Worm (Caenorhabditis elegans) whole organism, dauer: Measurements from ENCODE around the gene F22F4.5.

Experiments
- unc-62 ChIP-seq: sonication (generic microtip); optimal IDR thresholded peaks from 2 replicates; lab custom pipeline; 2017; ENCODE audit warnings: missing biosample characterization, missing genetic modification reagents, missing genetic modification characterization

Gene F22F4.5

ce11 chrX:5992770-5993169, at the start of gene F22F4.5:
Gene F22F4.5 (minus strand): TSS chrX:5992870.
- no peak for TF ChIP-seq unc-62 (GFP tag; lab: Kevin White, UChicago)

ce11 chrX:6041995-6042481, 49.4 kb upstream of the F22F4.5 start:
- TF ChIP-seq unc-62 (GFP tag; lab: Kevin White, UChicago) = no peak

- no peak for TF ChIP-seq unc-62 (GFP tag; lab: Kevin White, UChicago)
These were observed 48.4 kb upstream of the F22F4.5 start for ce11 chrX:6041094-6041441.

DNA sequence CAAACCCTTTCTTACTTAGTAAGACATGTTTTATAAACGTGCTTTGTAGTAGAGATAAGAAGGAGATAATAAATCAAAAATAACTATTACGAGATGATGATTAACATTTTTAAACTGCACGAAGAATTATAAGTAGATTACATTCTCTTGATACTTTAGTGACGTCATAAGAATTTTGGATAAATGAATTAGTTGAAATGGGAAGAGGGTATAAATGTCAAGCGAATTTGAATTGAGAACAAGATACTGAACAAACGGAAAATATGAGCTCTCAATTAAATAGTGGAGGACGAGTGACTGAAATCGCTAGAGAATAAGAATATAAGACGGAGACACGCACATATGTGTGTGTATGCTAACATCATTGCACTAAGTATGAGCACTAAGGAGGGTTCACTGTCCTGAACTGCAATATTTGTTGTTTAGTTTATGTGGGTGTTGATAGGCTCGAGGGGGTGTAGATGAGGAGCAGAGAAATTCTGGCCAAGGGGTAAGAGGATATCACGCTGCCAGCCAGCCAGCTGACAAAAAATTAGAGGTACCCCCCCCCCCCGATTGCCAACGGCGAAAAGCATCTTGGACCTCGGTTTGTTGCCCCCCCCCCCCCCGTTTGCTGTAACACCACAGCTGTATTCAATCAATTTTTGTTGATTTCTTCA, 47.9 kb upstream of the F22F4.5 start:
- TF ChIP-seq unc-62 (GFP tag; lab: Kevin White, UChicago) = no peak

- TF ChIP-seq unc-62 (GFP tag; lab: Kevin White, UChicago) = no peak
These were observed 46.9 kb upstream of the F22F4.5 start, which contains the start of gene hsp-25 for ce11 chrX:6039544-6039943. Gene hsp-25 (minus strand): TSS chrX:6039644.

ce11 chrX:6031169-6031568, 38.5 kb upstream of the F22F4.5 start, which contains the start of gene ipp-5:
Gene ipp-5 (plus strand): TSS chrX:6031469.
- TF ChIP-seq unc-62 (GFP tag; lab: Kevin White, UChicago) = no peak

DNA sequence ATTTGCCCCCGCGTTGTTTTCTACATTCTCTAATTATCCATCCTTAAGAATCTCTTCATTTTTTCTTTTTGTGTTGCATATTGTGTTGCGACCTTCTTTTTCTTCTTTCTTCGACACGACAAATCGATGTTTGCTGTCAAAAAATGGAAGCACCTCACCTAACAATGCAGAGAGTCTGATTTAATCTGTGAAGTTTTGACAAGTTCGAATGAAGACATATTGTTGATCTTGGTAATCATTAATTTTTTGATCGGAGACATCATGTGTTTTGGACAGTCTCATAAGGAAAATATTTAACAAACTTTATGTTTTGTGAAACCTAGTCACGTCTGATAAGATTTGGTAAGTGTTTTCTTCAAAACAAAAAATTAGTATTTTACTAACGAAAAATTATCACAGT, 36.4 kb upstream of the F22F4.5 start:
- no peak for TF ChIP-seq unc-62 (GFP tag; lab: Kevin White, UChicago)

DNA sequence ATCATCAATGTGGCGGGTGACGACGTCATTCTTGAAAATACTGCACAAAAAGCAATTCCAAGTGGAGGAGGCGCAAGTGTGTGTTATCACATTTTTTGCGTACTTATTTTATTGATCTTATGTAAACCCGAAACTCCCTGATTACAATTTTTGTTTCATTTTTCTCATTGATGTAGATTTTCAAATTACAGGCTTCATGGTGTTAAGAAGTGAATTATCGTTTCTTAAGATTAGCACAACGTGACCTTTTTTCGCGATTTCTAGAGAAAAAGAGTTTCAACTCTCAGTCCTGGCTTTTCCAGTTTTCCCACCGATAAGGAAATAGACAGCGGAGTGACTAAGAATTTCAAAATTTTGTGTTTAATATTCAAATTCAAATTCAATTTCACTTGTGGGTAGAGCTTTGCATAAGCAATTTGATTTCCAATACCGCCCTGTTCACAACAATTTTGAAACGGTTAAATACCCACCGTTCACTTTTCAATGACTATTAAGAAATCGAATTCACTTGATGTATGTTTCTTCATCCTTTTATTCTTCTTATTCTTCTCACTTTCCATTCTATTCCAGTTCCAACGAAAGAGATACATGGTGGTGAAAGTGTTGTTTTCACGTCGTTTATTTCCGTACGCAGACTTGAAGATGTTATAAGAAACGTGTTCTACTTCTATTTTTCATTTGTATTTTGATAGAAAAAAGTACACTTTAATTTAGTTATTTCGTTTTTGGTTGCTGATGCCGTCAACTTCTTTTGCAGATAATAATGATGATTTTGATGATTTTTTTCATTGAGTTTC, 34.3 kb upstream of the F22F4.5 start:
- TF ChIP-seq unc-62 (GFP tag; lab: Kevin White, UChicago) = no peak

- no peak for TF ChIP-seq unc-62 (GFP tag; lab: Kevin White, UChicago)
These were observed 32.3 kb upstream of the F22F4.5 start for ce11 chrX:6024977-6025376.

- TF ChIP-seq unc-62 (GFP tag; lab: Kevin White, UChicago) = no peak
These were observed 29.8 kb upstream of the F22F4.5 start, which contains the start of gene lelo-3 for ce11 chrX:6022469-6022868. Gene lelo-3 (minus strand): TSS chrX:6022569.

ce11 chrX:6020782-6021181, 28.1 kb upstream of the F22F4.5 start:
- no peak for TF ChIP-seq unc-62 (GFP tag; lab: Kevin White, UChicago)

- no peak for TF ChIP-seq unc-62 (GFP tag; lab: Kevin White, UChicago)
These were observed 27.3 kb upstream of the F22F4.5 start, which contains the start of gene C09B8.4 for ce11 chrX:6019886-6020469. Gene C09B8.4 (minus strand): TSS chrX:6019936.

DNA sequence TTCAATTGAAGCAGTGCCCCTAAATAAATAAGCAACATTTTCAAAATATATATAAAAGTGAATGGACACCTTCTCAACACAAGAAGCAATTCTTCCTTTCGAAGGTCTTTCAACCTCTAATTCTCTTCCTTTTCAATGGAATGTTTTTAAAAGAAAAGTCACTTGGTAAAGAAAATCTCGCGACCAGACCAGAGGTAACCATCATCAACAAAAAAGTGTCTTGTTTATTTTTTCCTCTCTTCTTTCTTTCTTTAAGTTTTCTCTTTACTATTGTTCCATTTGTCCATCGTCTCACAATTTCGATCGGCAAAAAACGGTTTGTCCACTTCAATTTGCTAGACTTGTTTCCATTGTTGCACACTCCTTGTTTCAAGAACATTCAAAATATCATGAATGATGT, 22.4 kb upstream of the F22F4.5 start, which contains the start of gene C09B8.8:
Gene C09B8.8 (plus strand): TSS at position 397 of the 400 bp plus-strand sequence.
- TF ChIP-seq unc-62 (GFP tag; lab: Kevin White, UChicago) = no peak

ce11 chrX:6010573-6010972, 17.9 kb upstream of the F22F4.5 start, which contains the start of gene C09B8.3:
Gene C09B8.3 (minus strand): TSS chrX:6010673.
- TF ChIP-seq unc-62 (GFP tag; lab: Kevin White, UChicago) = no peak

DNA sequence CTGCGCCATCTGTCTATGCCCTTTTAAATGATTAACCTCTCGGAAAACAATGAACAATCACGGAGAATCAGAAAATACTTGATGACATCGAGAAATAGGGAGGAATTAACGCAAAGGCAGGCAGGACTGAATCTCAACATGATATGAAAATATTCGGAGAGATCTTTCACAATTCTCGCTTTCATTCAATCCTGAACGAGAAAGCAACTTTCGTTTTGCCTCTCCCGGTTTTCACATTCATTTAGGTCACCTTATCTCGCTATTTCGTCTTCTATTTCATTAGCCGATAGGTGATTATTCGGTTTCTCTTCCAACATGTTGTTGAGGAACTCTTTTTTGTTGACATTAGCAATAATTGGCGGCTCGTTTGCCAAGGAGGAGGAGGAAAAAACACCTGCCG, 11.6 kb upstream of the F22F4.5 start:
- no peak for TF ChIP-seq unc-62 (GFP tag; lab: Kevin White, UChicago)

ce11 chrX:6003853-6004252, 11.2 kb upstream of the F22F4.5 start, which contains the start of gene sups-1:
Gene sups-1 (plus strand): TSS chrX:6004153.
- no peak for TF ChIP-seq unc-62 (GFP tag; lab: Kevin White, UChicago)
